Worm (Caenorhabditis elegans): Measurements from ENCODE around the gene T01B6.1.

Gene T01B6.1

ce11 chrX:2304496-2304895 lies 31.0 kb upstream of the T01B6.1 start:
- TF ChIP-seq ceh-13 (GFP tag; optimal IDR thresholded peaks at IDR 0.05) (no peak), B0310.2 (tag; optimal IDR thresholded peaks at IDR 0.05) (no peak), flt-1 (GFP tag; IDR thresholded peaks at IDR 0.05) (no peak), scrt-1 (GFP tag; IDR thresholded peaks at IDR 0.05) (no peak), hnd-1 (tag; optimal IDR thresholded peaks at IDR 0.05) (no peak), tbx-37 (GFP tag; conservative IDR thresholded peaks at IDR 0.05) (no peak), tbx-11 (GFP tag; IDR thresholded peaks at IDR 0.05) (no peak), ama-1 (optimal IDR thresholded peaks at IDR 0.05) (no peak), F13C5.2 (tag; optimal IDR thresholded peaks at IDR 0.05) (no peak), sea-1 (GFP tag; conservative IDR thresholded peaks at IDR 0.05) (no peak), ets-7 (tag; optimal IDR thresholded peaks at IDR 0.05) (no peak), ceh-36 (tag; optimal IDR thresholded peaks at IDR 0.05) (no peak), hmg-4 (GFP tag; optimal IDR thresholded peaks at IDR 0.05) (no peak), tra-4 (tag; optimal IDR thresholded peaks at IDR 0.05) (no peak)

DNA sequence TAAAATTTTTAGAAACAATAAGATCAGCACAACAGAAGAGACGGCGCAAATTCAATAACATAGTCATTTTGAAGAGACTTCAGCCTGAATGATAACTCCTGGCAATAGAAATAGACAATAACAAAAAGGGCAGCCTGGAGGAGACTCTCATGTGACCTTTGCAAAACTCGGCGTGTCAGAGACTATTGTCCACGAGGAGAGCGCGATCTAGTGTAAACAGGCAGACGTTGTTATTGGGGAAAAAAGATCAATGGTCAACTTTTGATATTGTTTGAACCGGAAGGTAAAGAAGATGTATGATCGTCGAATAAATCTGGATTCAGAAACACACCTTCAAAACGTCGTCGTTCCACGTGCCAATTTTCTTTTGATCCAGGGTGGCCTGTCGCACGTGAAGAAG lies 19.3 kb upstream of the T01B6.1 start:
- no peak for TF ChIP-seq hmg-4 (GFP tag; optimal IDR thresholded peaks at IDR 0.05)
- TF ChIP-seq B0310.2 (tag; optimal IDR thresholded peaks at IDR 0.05) = no peak
- TF ChIP-seq tra-4 (tag; optimal IDR thresholded peaks at IDR 0.05) = no peak
- no peak for TF ChIP-seq hmbx-1 (tag; optimal IDR thresholded peaks at IDR 0.05)
- no peak for TF ChIP-seq scrt-1 (GFP tag; IDR thresholded peaks at IDR 0.05)
- no peak for TF ChIP-seq flt-1 (GFP tag; IDR thresholded peaks at IDR 0.05)
- no peak for TF ChIP-seq ets-7 (tag; optimal IDR thresholded peaks at IDR 0.05)
- TF ChIP-seq ceh-13 (GFP tag; optimal IDR thresholded peaks at IDR 0.05) = no peak
- TF ChIP-seq tbx-37 (GFP tag; conservative IDR thresholded peaks at IDR 0.05) = no peak
- TF ChIP-seq ama-1 (optimal IDR thresholded peaks at IDR 0.05) = no peak
- no peak for TF ChIP-seq tbx-11 (GFP tag; IDR thresholded peaks at IDR 0.05)
- no peak for TF ChIP-seq F13C5.2 (tag; optimal IDR thresholded peaks at IDR 0.05)

DNA sequence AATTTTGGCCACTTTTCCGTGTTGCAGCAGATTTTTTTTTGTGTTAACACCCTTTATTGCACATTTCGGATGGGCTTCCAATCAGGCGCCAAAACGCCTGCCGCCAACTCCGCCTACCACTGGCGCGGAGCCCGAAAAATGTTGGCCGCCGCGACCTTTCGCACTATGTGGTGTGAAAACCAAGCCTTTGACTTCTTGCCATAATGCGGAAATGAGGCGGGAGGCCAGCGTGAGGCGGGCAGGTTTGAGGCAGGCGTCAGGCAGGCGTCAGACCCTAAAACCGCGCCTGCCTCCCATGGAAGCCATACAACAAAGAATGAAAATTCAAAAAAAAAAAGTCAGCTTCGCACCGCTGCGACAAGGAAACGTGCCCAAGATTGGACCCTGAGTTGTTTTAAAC lies 18.6 kb upstream of the T01B6.1 start:
- TF ChIP-seq tbx-37 (GFP tag; conservative IDR thresholded peaks at IDR 0.05) (no peak), flt-1 (GFP tag; IDR thresholded peaks at IDR 0.05) (no peak), tbx-11 (GFP tag; IDR thresholded peaks at IDR 0.05) (no peak), ceh-13 (GFP tag; optimal IDR thresholded peaks at IDR 0.05) (no peak), sea-1 (GFP tag; conservative IDR thresholded peaks at IDR 0.05) (no peak), scrt-1 (GFP tag; IDR thresholded peaks at IDR 0.05) (no peak), aly-1 (tag; optimal IDR thresholded peaks at IDR 0.05) (no peak), pes-1 (GFP tag; IDR thresholded peaks at IDR 0.05) (no peak), F13C5.2 (tag; optimal IDR thresholded peaks at IDR 0.05) (no peak), B0310.2 (tag; optimal IDR thresholded peaks at IDR 0.05) (no peak), hmbx-1 (tag; optimal IDR thresholded peaks at IDR 0.05) (no peak), hnd-1 (tag; optimal IDR thresholded peaks at IDR 0.05) (no peak), tra-4 (tag; optimal IDR thresholded peaks at IDR 0.05) (no peak), ama-1 (optimal IDR thresholded peaks at IDR 0.05) (no peak), hmg-4 (GFP tag; optimal IDR thresholded peaks at IDR 0.05) (no peak)

DNA sequence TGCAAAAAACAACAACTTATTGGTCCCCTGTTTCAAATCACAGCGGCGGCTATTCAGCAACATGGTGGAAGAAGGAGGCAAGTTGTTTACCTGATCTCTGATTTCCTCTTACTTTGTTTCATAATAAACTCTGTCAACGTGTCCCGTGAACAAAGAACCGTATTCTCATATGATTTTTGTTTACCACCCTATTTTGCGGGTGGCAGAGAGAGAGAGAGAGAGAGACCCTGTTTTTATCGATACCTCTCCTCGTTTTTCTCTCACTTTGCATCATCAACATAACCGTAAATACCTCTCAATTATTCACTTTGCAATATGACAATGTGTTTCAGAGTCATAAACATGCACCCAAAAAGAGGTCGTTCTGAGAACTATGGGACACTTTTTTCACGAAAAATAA lies 18.0 kb upstream of the T01B6.1 start:
- TF ChIP-seq tbx-37 (GFP tag; conservative IDR thresholded peaks at IDR 0.05) = no peak
- no peak for TF ChIP-seq F13C5.2 (tag; optimal IDR thresholded peaks at IDR 0.05)

- TF ChIP-seq pes-1 (GFP tag; IDR thresholded peaks at IDR 0.05) (no peak), tra-4 (tag; optimal IDR thresholded peaks at IDR 0.05) (no peak), scrt-1 (GFP tag; IDR thresholded peaks at IDR 0.05) (no peak), flt-1 (GFP tag; IDR thresholded peaks at IDR 0.05) (no peak), ceh-36 (tag; optimal IDR thresholded peaks at IDR 0.05) (no peak), sea-1 (GFP tag; conservative IDR thresholded peaks at IDR 0.05) (no peak)
Observed at ce11 chrX:2319238-2319637, 16.2 kb upstream of the T01B6.1 start, which contains the start of gene aakg-4. aakg-4 (minus strand) TSS chrX:2319338.

DNA sequence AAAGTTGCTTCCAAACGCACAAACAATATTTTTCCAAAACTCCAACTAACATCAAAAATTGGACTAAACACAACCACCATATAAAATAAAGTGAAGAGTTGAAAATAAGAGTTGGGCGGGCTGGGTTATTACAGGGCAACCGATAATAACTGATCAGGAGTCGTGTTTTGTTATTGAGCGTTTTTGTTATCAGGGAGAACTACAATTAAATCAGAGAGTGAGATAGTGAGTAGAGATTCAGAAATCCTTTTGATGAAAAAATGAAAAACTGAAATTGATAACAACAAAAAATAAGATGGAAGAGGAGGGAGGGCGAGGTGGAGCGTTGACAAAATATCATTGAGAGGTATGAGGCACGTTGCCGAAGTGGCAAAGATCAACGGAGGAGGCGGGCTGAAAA lies 14.9 kb upstream of the T01B6.1 start:
- TF ChIP-seq tbx-11 (GFP tag; IDR thresholded peaks at IDR 0.05) = no peak
- TF ChIP-seq ama-1 (optimal IDR thresholded peaks at IDR 0.05) = no peak

DNA sequence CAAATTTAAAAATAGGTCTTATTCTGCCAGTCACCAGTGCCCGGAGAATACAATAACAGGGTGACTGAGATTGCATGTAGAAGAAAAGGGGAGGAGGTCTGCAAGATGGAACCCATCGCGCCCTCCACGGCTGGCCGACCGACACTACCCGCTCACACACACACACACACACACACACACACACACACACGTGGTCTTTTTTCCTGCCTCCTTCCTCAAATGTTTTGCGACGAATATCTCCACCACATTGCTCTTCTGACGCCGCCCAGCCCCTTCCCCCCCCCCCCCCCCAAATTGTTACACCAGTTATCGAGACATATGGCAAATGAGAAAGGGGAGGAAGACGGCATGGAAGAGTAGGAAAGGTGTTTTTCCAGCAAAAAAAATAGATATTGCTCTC lies 13.7 kb upstream of the T01B6.1 start:
- TF ChIP-seq flt-1 (GFP tag; IDR thresholded peaks at IDR 0.05) (no peak), hmg-4 (GFP tag; optimal IDR thresholded peaks at IDR 0.05) (peak; percentile 15), ama-1 (optimal IDR thresholded peaks at IDR 0.05) (no peak), sea-1 (GFP tag; conservative IDR thresholded peaks at IDR 0.05) (no peak), hmbx-1 (tag; optimal IDR thresholded peaks at IDR 0.05) (no peak), aly-1 (tag; optimal IDR thresholded peaks at IDR 0.05) (no peak), hnd-1 (tag; optimal IDR thresholded peaks at IDR 0.05) (no peak), ceh-13 (GFP tag; optimal IDR thresholded peaks at IDR 0.05) (no peak), tra-4 (tag; optimal IDR thresholded peaks at IDR 0.05) (no peak), tbx-11 (GFP tag; IDR thresholded peaks at IDR 0.05) (no peak), ets-7 (tag; optimal IDR thresholded peaks at IDR 0.05) (no peak), pes-1 (GFP tag; IDR thresholded peaks at IDR 0.05) (no peak), B0310.2 (tag; optimal IDR thresholded peaks at IDR 0.05) (no peak), ceh-36 (tag; optimal IDR thresholded peaks at IDR 0.05) (no peak), F13C5.2 (tag; optimal IDR thresholded peaks at IDR 0.05) (peak; percentile 6), tbx-37 (GFP tag; conservative IDR thresholded peaks at IDR 0.05) (0 out of 2 replicates have a peak, but pooled peaks have one; percentile 19), scrt-1 (GFP tag; IDR thresholded peaks at IDR 0.05) (no peak)

DNA sequence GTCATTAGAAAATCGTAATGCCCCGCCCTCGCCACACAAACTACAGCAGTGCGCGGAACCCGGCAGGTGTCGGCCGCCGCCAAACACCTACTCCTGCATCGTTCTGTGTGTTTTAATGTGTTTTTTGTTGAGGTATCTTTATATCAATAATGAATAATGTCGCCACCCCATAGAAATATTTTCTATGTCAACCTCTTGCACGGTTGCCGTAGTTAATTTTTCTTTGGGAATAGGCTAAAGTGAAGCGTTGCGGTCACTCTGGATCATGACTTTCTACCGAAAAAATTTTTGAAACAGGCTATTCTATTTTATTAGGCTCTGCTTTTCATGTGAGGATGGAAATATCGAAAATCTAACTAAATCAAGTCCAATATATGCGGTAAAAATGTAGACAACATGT lies 6.6 kb upstream of the T01B6.1 start:
- TF ChIP-seq ama-1 (optimal IDR thresholded peaks at IDR 0.05) (peak; percentile 77), F13C5.2 (tag; optimal IDR thresholded peaks at IDR 0.05) (no peak)

DNA sequence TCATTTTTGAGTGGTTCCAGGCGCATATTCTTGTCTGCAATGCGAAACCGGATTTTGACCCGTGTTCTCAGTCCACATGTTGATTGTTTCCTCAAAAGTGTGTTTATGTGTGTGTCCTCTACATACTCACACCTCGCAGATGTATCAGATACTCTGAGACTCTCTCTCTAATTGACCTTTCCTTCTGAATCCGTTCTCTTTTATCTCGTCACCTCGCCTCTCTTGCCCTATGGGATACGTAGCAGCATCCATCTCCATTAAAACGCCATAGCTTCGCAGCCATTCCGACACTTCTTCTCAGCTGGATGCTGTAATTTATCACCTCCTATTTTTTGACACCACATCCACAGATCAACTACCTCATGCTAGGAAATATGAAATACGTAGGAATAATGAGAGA lies 5.0 kb upstream of the T01B6.1 start:
- TF ChIP-seq tbx-11 (GFP tag; IDR thresholded peaks at IDR 0.05) = no peak
- no peak for TF ChIP-seq tbx-37 (GFP tag; conservative IDR thresholded peaks at IDR 0.05)
- no peak for TF ChIP-seq hnd-1 (tag; optimal IDR thresholded peaks at IDR 0.05)
- no peak for TF ChIP-seq ets-7 (tag; optimal IDR thresholded peaks at IDR 0.05)
- TF ChIP-seq scrt-1 (GFP tag; IDR thresholded peaks at IDR 0.05) = no peak
- TF ChIP-seq ceh-13 (GFP tag; optimal IDR thresholded peaks at IDR 0.05) = no peak
- TF ChIP-seq pes-1 (GFP tag; IDR thresholded peaks at IDR 0.05) = no peak
- no peak for TF ChIP-seq sea-1 (GFP tag; conservative IDR thresholded peaks at IDR 0.05)
- TF ChIP-seq B0310.2 (tag; optimal IDR thresholded peaks at IDR 0.05) = no peak
- TF ChIP-seq aly-1 (tag; optimal IDR thresholded peaks at IDR 0.05) = no peak
- no peak for TF ChIP-seq hmg-4 (GFP tag; optimal IDR thresholded peaks at IDR 0.05)
- no peak for TF ChIP-seq F13C5.2 (tag; optimal IDR thresholded peaks at IDR 0.05)
- TF ChIP-seq flt-1 (GFP tag; IDR thresholded peaks at IDR 0.05) = no peak
- TF ChIP-seq ama-1 (optimal IDR thresholded peaks at IDR 0.05) = no peak
- TF ChIP-seq tra-4 (tag; optimal IDR thresholded peaks at IDR 0.05) = no peak
- no peak for TF ChIP-seq ceh-36 (tag; optimal IDR thresholded peaks at IDR 0.05)
- TF ChIP-seq hmbx-1 (tag; optimal IDR thresholded peaks at IDR 0.05) = no peak

Measured in whole organism, early embryonic.